Worm (Caenorhabditis elegans) whole organism, late embryonic: Measurements from ENCODE around the gene acl-13.

Experiments
- F13H6.1 ChIP-seq: sonication (generic microtip); optimal IDR thresholded peaks from 2 replicates; lab custom pipeline; 2016; ENCODE audit warnings: missing genetic modification characterization, missing compliant biosample characterization
- ama-1 ChIP-seq: fragments of 150-350 bp; optimal IDR thresholded peaks from 2 replicates; lab custom pipeline; 2014
- ceh-24 ChIP-seq: sonication (generic microtip); optimal IDR thresholded peaks from 2 replicates; lab custom pipeline; 2016; ENCODE audit warnings: mild to moderate bottlenecking, missing genetic modification characterization, missing compliant biosample characterization
- ceh-45 ChIP-seq: fragments of 200-800 bp; sonication (Bioruptor generic); IDR thresholded peaks from 2 replicates; pipeline ENCODE4 v1.3.6; 2022; ENCODE audit warnings: missing genetic modification reagents, missing genetic modification characterization, missing compliant biosample characterization
- ceh-48 ChIP-seq: sonication (generic microtip); optimal IDR thresholded peaks from 2 replicates; lab custom pipeline; 2016; ENCODE audit warnings: missing genetic modification characterization, inconsistent platforms, missing compliant biosample characterization
- elt-2 ChIP-seq: sonication (generic microtip); optimal IDR thresholded peaks from 2 replicates; lab custom pipeline; 2016; ENCODE audit warnings: missing genetic modification reagents, missing genetic modification characterization, missing compliant biosample characterization
- fkh-6 ChIP-seq: sonication (generic microtip); optimal IDR thresholded peaks from 2 replicates; lab custom pipeline; 2016; ENCODE audit warnings: missing genetic modification characterization, missing compliant biosample characterization
- nfya-1 ChIP-seq: sonication (generic microtip); optimal IDR thresholded peaks from 2 replicates; lab custom pipeline; 2017; ENCODE audit warnings: missing genetic modification characterization, mild to moderate bottlenecking, missing compliant biosample characterization, antibody characterized with exemption, moderate library complexity
- nhr-232 ChIP-seq: sonication (generic microtip); optimal IDR thresholded peaks from 2 replicates; lab custom pipeline; 2016; ENCODE audit warnings: missing genetic modification characterization, missing compliant biosample characterization
- pros-1 ChIP-seq: fragments of 150-350 bp; optimal IDR thresholded peaks from 2 replicates; lab custom pipeline; 2014; ENCODE audit warnings: missing biosample characterization, missing genetic modification reagents, missing genetic modification characterization
- unc-55 ChIP-seq: sonication (generic microtip); optimal IDR thresholded peaks from 2 replicates; lab custom pipeline; 2017; ENCODE audit warnings: missing biosample characterization, missing genetic modification reagents, missing genetic modification characterization

DNA sequence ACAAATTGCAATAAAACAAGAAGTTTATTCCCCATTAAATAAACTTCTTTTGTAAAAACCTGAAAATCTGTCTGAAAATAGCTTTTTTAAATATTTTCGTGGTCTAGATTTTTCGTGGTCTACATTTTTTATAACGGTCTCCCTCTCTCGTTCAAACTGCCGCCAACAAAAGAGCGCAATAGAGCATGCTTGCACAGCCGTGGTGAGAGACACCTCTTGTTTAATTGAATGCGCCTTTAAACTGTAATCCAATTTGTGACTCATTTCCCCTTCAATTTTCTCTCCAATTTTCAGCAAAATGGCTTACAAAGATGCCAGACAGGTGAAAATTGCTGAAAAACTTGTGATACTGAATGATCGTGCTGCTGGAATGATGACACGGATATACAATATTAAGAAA, 6.1 kb upstream of the acl-13 start, which contains the start of gene gex-3:
- TF ChIP-seq nfya-1 (peak; percentile 61), elt-2 (tag; lab: Kevin White, UChicago) (no peak), ceh-48 (no peak), ama-1 (no peak), unc-55 (GFP tag; lab: Kevin White, UChicago) (peak; percentile 58), pros-1 (no peak), nhr-232 (tag; lab: Kevin White, UChicago) (no peak), ceh-45 (GFP tag; lab: Robert Waterston, UW) (no peak), ceh-24 (no peak), F13H6.1 (no peak), fkh-6 (no peak)
